Fruit fly (Drosophila melanogaster) whole organism, larva: Measurements from ENCODE around the gene CG10508.

ENCODE experiments used
- noc ChIP-seq: fragments of 200-800 bp; sonication (Bioruptor generic); optimal IDR thresholded peaks from 3 replicates; lab custom pipeline; 2019; ENCODE audit warnings: missing biosample characterization, mild to moderate bottlenecking, missing genetic modification characterization, moderate library complexity

Gene CG10508

DNA sequence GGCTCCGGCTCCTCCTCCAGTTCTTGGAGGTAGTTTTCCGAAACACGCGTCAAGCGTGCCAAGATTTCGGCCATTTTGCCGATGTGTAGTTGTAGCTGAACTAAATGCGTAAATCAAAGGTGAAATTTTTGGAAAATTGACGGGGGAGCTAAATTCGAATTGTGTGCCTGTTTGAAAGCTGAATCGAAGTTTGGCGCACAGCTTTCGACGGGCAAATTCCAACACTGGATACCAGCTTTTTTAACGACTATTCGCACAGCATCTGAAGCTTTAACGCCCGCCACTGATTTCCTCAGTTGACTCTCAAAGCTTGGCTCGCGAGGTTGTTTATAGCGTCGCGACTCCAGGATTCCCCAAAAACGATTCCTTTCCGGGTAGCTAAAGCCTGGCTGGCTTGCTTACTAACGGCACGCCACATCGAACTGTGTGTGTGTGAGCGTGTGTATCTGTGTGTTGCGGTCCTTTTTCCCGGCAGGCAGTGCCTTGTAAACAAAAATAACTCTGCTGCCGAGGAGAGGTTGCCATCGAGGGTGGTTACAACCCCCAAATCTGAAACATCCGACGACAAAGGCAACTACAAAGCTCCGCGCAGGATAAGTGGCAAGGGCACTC, at the start of gene CG10508, which contains the start of gene CG10510:
CG10508 (plus strand) TSS at position 295 of the 612 bp plus-strand sequence.
CG10510 (minus strand) TSS at position 164 of the 612 bp plus-strand sequence.
- TF ChIP-seq noc (tag; lab: Kevin White, UChicago) = no peak

DNA sequence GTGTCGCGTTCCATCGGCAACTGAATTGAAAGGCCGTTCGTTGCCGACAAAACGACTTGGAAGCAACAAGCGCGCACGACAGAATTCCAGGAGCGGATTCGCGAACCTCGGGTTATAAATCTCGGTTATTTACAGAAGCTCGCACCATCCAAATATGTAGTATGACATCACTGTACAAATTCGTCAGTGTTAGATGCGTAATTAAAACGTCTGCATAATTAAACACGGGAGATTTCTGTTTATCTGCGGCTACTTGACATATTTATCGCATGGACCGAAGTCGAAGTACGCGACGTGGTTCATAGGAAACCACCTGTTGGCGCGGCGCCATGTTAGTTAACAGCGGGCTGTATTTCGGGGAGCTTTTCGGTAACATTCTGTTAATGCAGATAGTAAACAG, 38.1 kb upstream of the CG10508 start, which contains the start of gene Ac78C:
Ac78C (minus strand) TSS at position 26 of the 400 bp plus-strand sequence.
- peak; percentile 93 for TF ChIP-seq noc (tag; lab: Kevin White, UChicago)

- TF ChIP-seq noc (tag; lab: Kevin White, UChicago) = peak; percentile 95
Observed at dm6 chr3L:21172527-21173253, 37.3 kb upstream of the CG10508 start, which contains the start of the genes chb and AsnS. chb (plus strand) TSS chr3L:21172853. AsnS (plus strand) TSS chr3L:21173118.

DNA sequence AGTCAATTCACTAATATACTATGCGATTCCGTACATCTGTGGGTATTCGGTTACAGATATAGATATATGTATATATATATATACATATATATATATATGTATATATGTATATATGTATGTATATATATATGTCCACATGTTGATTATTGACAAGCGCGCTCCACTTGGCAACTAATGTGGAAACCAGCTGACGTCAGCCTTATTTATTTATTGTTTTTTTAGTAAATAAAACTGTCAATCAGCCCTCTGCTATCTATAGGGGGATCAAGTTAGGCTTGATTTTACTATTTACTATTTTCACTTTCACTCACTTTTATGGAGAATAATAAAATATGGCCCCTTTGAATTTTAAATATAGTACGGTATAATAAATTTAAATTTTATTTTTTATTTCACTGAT, 35.1 kb upstream of the CG10508 start:
- TF ChIP-seq noc (tag; lab: Kevin White, UChicago) = no peak

DNA sequence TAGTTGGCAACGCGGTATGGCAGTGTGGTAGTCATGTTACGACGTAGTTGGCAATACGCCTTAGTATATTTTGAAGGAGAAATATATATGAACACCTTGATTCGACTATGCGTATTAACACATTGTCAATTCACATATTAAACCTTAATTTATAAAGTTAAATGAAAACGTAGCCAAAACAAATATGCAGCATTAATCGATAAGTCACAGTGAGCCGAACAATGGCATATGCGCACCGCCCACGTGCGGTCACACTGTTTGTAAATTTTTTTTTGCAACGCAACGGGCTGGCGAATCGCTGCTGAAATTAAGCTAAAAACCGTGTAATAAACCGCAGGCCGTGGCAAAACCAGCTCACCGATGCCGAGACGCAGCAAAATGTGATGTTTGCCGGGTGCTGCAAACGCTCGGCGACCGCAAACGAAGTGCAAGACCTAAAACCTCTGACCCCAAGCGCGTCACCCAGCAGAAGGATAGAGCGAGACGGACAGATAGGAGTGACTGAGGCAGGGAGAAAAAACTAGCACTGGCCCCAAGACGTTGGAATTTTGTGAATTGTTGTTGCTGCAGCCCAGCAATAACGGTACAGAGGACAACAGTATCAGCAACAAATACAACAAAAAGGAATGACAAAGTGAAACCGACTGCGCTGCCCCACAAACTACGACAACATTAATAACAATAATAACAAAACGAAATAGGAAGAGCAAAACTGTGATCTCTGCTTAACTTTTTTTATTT, 34.3 kb upstream of the CG10508 start:
- TF ChIP-seq noc (tag; lab: Kevin White, UChicago) = peak; percentile 17

DNA sequence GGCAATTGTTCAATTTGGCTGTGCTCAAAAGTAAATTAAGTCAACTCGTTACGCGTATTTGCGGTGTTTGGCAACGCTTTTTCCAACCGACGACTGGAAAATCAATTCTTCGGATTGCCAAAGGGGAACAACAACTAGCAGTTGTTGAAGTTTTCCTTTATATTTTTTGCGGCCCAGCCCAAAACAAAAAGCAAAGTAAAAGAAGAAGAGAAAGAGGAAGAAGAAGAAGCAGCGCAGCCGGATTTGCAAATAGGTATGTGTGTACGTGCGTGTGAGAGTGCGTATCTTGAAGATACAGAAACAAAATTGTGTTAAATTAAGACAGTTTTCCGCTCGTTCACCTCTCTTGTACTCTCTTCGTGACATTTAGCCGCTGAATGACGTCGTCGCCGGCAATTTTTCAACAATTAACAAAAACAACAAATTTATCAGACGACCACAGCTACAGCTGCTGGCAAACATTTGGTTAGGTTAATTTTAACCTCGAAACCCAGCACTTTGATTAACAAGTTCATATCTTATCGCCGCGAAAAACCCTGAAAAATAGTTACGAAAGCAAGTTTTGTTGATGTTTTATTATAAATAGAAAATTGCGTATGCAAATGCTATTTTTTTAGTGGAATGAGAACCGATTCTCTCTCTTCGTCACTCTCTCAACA, 33.6 kb upstream of the CG10508 start:
- TF ChIP-seq noc (tag; lab: Kevin White, UChicago) = no peak

DNA sequence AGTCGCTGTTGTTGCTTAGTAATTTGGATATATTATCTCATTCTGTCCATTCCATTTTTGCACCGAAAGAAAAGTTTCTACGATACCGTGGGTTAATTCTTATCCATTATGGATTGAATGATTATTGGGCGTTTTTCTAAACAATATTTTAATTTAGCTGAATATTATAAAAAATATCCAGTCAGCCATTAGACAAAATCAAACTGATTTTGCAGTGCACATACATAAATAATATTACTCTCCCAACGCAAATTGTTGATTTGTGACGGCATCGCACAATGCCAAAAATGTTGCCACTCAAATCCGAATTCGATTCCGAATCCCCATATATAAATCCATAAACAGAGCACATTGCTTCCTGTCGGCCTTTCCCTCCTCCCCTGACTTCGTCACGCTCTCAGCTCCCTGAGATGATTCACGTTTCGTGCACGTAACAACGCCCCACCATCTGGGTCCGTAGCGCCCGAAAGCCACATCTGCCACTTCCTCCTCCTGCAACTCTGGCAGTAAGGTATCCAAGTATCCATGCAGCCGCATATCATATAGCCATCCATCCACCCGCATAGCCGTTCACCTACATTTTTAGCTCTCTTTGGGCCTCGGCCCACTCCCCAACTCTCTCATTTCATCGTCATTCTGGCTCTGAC, 33.0 kb upstream of the CG10508 start:
- TF ChIP-seq noc (tag; lab: Kevin White, UChicago) = peak; percentile 71

DNA sequence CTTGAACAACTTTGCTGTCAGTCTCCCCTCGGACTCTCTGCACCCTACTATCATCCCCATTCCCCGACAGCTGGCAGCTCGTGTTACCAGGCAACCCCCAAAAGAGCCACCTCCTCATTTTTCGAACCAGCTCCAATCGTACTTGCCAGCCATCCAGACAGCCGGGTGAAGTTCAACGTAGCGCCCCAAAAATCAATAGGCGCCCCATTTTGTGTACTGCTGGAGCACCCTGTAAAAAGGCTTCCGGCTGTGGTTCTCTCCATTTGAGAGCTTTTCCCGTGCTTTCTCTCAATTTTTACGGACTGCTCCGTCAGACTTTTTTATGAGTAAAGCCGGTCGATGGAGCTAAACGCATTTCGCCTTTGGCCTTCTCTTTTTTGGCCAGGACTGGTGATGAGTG, 24.4 kb upstream of the CG10508 start:
- no peak for TF ChIP-seq noc (tag; lab: Kevin White, UChicago)

DNA sequence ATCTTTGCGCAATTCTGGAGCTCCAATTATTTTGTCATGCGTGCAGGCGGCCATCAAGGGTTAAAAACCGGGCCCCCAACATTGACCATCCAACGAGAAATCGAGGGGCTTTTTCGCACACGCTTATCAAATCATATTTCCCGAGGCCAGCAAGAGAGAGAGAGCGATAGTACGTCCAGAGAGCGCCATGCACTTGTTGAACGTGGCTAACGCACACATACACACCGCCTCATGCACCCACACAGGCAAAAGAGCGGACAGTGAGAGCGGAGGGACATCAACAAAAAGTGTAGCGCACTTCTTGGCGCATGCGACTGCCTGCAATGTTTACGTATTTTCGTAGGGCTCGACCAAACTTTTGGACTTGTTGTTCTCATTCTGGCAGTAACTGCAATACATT, 23.5 kb upstream of the CG10508 start:
- TF ChIP-seq noc (tag; lab: Kevin White, UChicago) = no peak

- no peak for TF ChIP-seq noc (tag; lab: Kevin White, UChicago)
Observed at dm6 chr3L:21192024-21192423, 18.0 kb upstream of the CG10508 start.

dm6 chr3L:21193170-21193569, 16.8 kb upstream of the CG10508 start, which contains the start of gene CG42337:
CG42337 (minus strand) TSS chr3L:21193363.
- no peak for TF ChIP-seq noc (tag; lab: Kevin White, UChicago)

- TF ChIP-seq noc (tag; lab: Kevin White, UChicago) = no peak
Observed at dm6 chr3L:21194392-21194925, 15.6 kb upstream of the CG10508 start.

- TF ChIP-seq noc (tag; lab: Kevin White, UChicago) = no peak
Observed at dm6 chr3L:21196563-21196962, 13.5 kb upstream of the CG10508 start, which contains the start of the genes Targ3 and park. Targ3 (plus strand) TSS chr3L:21196831. park (minus strand) TSS chr3L:21196853.

dm6 chr3L:21200587-21200986, 9.4 kb upstream of the CG10508 start:
- no peak for TF ChIP-seq noc (tag; lab: Kevin White, UChicago)
